Worm (Caenorhabditis elegans) whole organism, L4/young adult: ENCODE results near the gene cnc-8.

Experiments
- W03F9.2 ChIP-seq: fragments of 150-350 bp; optimal IDR thresholded peaks from 2 replicates; lab custom pipeline; 2014; ENCODE audit warnings: missing biosample characterization, missing genetic modification characterization
- him-1 ChIP-seq: sonication (generic microtip); optimal IDR thresholded peaks from 2 replicates; lab custom pipeline; 2016; ENCODE audit warnings: missing genotype, missing genetic modification reagents, missing genetic modification characterization, missing compliant biosample characterization

ce11 chrX:10301920-10302319 is 4.5 kb upstream of the cnc-8 start:
- no peak for TF ChIP-seq him-1
- no peak for TF ChIP-seq W03F9.2 (tag; lab: Kevin White, UChicago)
